Fruit fly (Drosophila melanogaster) whole organism, wandering third instar larva: ENCODE data around the gene Ttc1.

Experiments
- Vsx2 ChIP-seq: fragments of 200-300, 225-300 bp; sonication (Bioruptor generic); optimal IDR thresholded peaks from 2 replicates; lab custom pipeline; 2018; ENCODE audit warnings: missing biosample characterization, missing genetic modification characterization; ENCODE audit not compliant: partially characterized antibody
- pan ChIP-seq: fragments of >200 bp; optimal IDR thresholded peaks from 2 replicates; lab custom pipeline; 2017

- TF ChIP-seq Vsx2 (no peak), pan (lab: Kevin White, UChicago) (no peak)
Observed at dm6 chr3R:16476472-16476871, 33.7 kb upstream of the Ttc1 start.
